Fruit fly (Drosophila melanogaster) whole organism, embryonic: ENCODE results near the gene CG18749.

Source experiments
- BEAF-32 ChIP-seq: fragments of 200-800 bp; sonication (Bioruptor generic); optimal IDR thresholded peaks from 3 replicates; lab custom pipeline; 2017; ENCODE audit warnings: missing biosample characterization, missing genetic modification characterization, mild to moderate bottlenecking, moderate library complexity, missing genetic modification reagents
- Bgb ChIP-seq: fragments of 200-800 bp; sonication (Bioruptor generic); IDR thresholded peaks from 2 replicates; pipeline ENCODE4 v1.3.6; 2022; ENCODE audit warnings: missing biosample characterization, missing genetic modification characterization; ENCODE audit not compliant: partially characterized antibody
- CG10654 ChIP-seq: fragments of 200-800 bp; sonication (Bioruptor generic); optimal IDR thresholded peaks from 2 replicates; lab custom pipeline; 2016; ENCODE audit warnings: missing biosample characterization, missing genetic modification characterization
- CG10979 ChIP-seq: fragments of 200-800 bp; sonication (Bioruptor generic); optimal IDR thresholded peaks from 2 replicates; lab custom pipeline; 2018; ENCODE audit warnings: missing biosample characterization, mild to moderate bottlenecking, missing genetic modification characterization, moderate library complexity
- CG11085 ChIP-seq: fragments of 200-800 bp; sonication (Bioruptor generic); IDR thresholded peaks from 2 replicates; pipeline ENCODE4 v1.3.6; 2022; ENCODE audit warnings: missing biosample characterization, missing genetic modification characterization
- CG11247 ChIP-seq: fragments of 200-800 bp; sonication (Bioruptor generic); IDR thresholded peaks from 2 replicates; pipeline ENCODE4 v1.3.6; 2022; ENCODE audit warnings: missing biosample characterization, missing genetic modification characterization
- CG11560 ChIP-seq: fragments of 200-800 bp; sonication (Bioruptor generic); IDR thresholded peaks from 3 replicates; pipeline ENCODE4 v1.3.6; 2022; ENCODE audit warnings: missing biosample characterization, missing genetic modification characterization
- CG13775 ChIP-seq: fragments of 200-800 bp; sonication (Bioruptor generic); optimal IDR thresholded peaks from 3 replicates; lab custom pipeline; 2017; ENCODE audit warnings: missing biosample characterization, mild to moderate bottlenecking, missing genetic modification characterization
- CG14710 ChIP-seq: fragments of 200-800 bp; sonication (Bioruptor generic); optimal IDR thresholded peaks from 3 replicates; lab custom pipeline; 2019; ENCODE audit warnings: missing biosample characterization, mild to moderate bottlenecking, missing genetic modification characterization, moderate library complexity
- CG14860 ChIP-seq: fragments of 200-800 bp; sonication (Bioruptor generic); IDR thresholded peaks from 3 replicates; pipeline ENCODE4 v1.3.6; 2022; ENCODE audit warnings: missing biosample characterization, missing genetic modification characterization; ENCODE audit not compliant: partially characterized antibody
- CG17912 ChIP-seq: fragments of 200-800 bp; sonication (Bioruptor generic); optimal IDR thresholded peaks from 2 replicates; lab custom pipeline; 2018; ENCODE audit warnings: missing biosample characterization, mild to moderate bottlenecking, missing genetic modification characterization
- CG30020 ChIP-seq: fragments of 200-800 bp; optimal IDR thresholded peaks from 2 replicates; lab custom pipeline; 2019; ENCODE audit warnings: missing biosample characterization, mild to moderate bottlenecking, missing genetic modification characterization, moderate library complexity
- CG31441 ChIP-seq: fragments of 200-800 bp; sonication (Bioruptor generic); IDR thresholded peaks from 2 replicates; pipeline ENCODE4 v1.3.6; 2022; ENCODE audit warnings: missing biosample characterization, missing genetic modification characterization
- CG3163 ChIP-seq: fragments of 200-800 bp; sonication (Bioruptor generic); optimal IDR thresholded peaks from 3 replicates; lab custom pipeline; 2016; ENCODE audit warnings: missing biosample characterization, missing genetic modification characterization
- CG34376 ChIP-seq: fragments of 200-800 bp; sonication (Bioruptor generic); optimal IDR thresholded peaks from 2 replicates; lab custom pipeline; 2018; ENCODE audit warnings: missing biosample characterization, mild to moderate bottlenecking, missing genetic modification characterization
- CG6791 ChIP-seq: fragments of 200-800 bp; sonication (Bioruptor generic); IDR thresholded peaks from 3 replicates; pipeline ENCODE4 v1.3.6; 2022; ENCODE audit warnings: missing biosample characterization, missing genetic modification characterization; ENCODE audit not compliant: partially characterized antibody
- CG7271 ChIP-seq: fragments of 200-800 bp; sonication (Bioruptor generic); optimal IDR thresholded peaks from 2 replicates; lab custom pipeline; 2018; ENCODE audit warnings: missing biosample characterization, mild to moderate bottlenecking, missing genetic modification characterization, moderate library complexity
- CG8924 ChIP-seq: fragments of 200-800 bp; optimal IDR thresholded peaks from 3 replicates; lab custom pipeline; 2019; ENCODE audit warnings: missing biosample characterization, mild to moderate bottlenecking, missing genetic modification characterization, moderate library complexity
- Dp ChIP-seq: fragments of 200-800 bp; sonication (Bioruptor generic); optimal IDR thresholded peaks from 2 replicates; lab custom pipeline; 2018; ENCODE audit warnings: missing biosample characterization, mild to moderate bottlenecking, missing genetic modification characterization, moderate library complexity
- HmgZ ChIP-seq: fragments of 200-800 bp; sonication (Bioruptor generic); optimal IDR thresholded peaks from 2 replicates; lab custom pipeline; 2018; ENCODE audit warnings: missing biosample characterization, mild to moderate bottlenecking, missing genetic modification characterization
- MBD-R2 ChIP-seq: fragments of 200-800 bp; sonication (Bioruptor generic); IDR thresholded peaks from 2 replicates; pipeline ENCODE4 v1.3.6; 2022; ENCODE audit warnings: missing biosample characterization, missing genetic modification characterization
- MESR4 ChIP-seq: fragments of 200-800 bp; sonication (Bioruptor generic); optimal IDR thresholded peaks from 2 replicates; lab custom pipeline; 2018; ENCODE audit warnings: missing biosample characterization, mild to moderate bottlenecking, missing genetic modification characterization, moderate library complexity
- Mad ChIP-seq: fragments of 200-800 bp; sonication (Bioruptor generic); optimal IDR thresholded peaks from 2 replicates; lab custom pipeline; 2016; ENCODE audit warnings: missing biosample characterization, missing genetic modification characterization
- Mrtf ChIP-seq: fragments of 200-800 bp; sonication (Bioruptor generic); IDR thresholded peaks from 3 replicates; pipeline ENCODE4 v1.3.6; 2022; ENCODE audit warnings: missing biosample characterization, missing genetic modification characterization
- Opbp ChIP-seq: fragments of 200-800 bp; sonication (Bioruptor generic); IDR thresholded peaks from 3 replicates; pipeline ENCODE4 v1.3.6; 2022; ENCODE audit warnings: missing biosample characterization, missing genetic modification characterization; ENCODE audit not compliant: partially characterized antibody
- PHDP ChIP-seq: fragments of 200-800 bp; sonication (Bioruptor generic); optimal IDR thresholded peaks from 3 replicates; lab custom pipeline; 2018; ENCODE audit warnings: missing biosample characterization, mild to moderate bottlenecking, missing genetic modification characterization, moderate library complexity
- Pdp1 ChIP-seq, 2 experiments: fragments of 200-800 bp; sonication (Bioruptor generic); optimal IDR thresholded peaks; 3 replicates each; lab custom pipeline; 2016; ENCODE audit warnings: missing biosample characterization in 2 of 2, missing genetic modification characterization in 2 of 2, mild to moderate bottlenecking in 1 of 2, moderate library complexity in 1 of 2
- Sin3A ChIP-seq: fragments of >200 bp; optimal IDR thresholded peaks from 2 replicates; lab custom pipeline; 2018
- Sry-δ ChIP-seq: fragments of 200-800 bp; sonication (Bioruptor generic); optimal IDR thresholded peaks from 2 replicates; lab custom pipeline; 2016; ENCODE audit warnings: missing biosample characterization, missing genetic modification characterization
- Taf1 ChIP-seq: fragments of 200-800 bp; sonication (Bioruptor generic); IDR thresholded peaks from 2 replicates; pipeline ENCODE4 v1.3.6; 2022; ENCODE audit warnings: missing biosample characterization, missing genetic modification characterization
- ac ChIP-seq: fragments of 200-800 bp; sonication (Bioruptor generic); optimal IDR thresholded peaks from 3 replicates; lab custom pipeline; 2017; ENCODE audit warnings: missing biosample characterization, mild to moderate bottlenecking, missing genetic modification characterization
- az2 ChIP-seq: fragments of 200-800 bp; sonication (Bioruptor generic); optimal IDR thresholded peaks from 3 replicates; lab custom pipeline; 2016; ENCODE audit warnings: missing biosample characterization, missing genetic modification characterization
- bbx ChIP-seq: fragments of 200-800 bp; sonication (Bioruptor generic); IDR thresholded peaks from 2 replicates; pipeline ENCODE4 v1.3.6; 2022; ENCODE audit warnings: missing biosample characterization, missing genetic modification characterization; ENCODE audit not compliant: partially characterized antibody
- cad ChIP-seq: fragments of >200 bp; optimal IDR thresholded peaks from 2 replicates; lab custom pipeline; 2017; ENCODE audit warnings: missing biosample characterization, missing genetic modification characterization
- crp ChIP-seq, 2 experiments: fragments of 200-800 bp; sonication (Bioruptor generic); optimal IDR thresholded peaks; 2 replicates in 1 of 2; 3 replicates in 1 of 2; lab custom pipeline; 2017; ENCODE audit warnings: missing biosample characterization in 2 of 2, missing genetic modification characterization in 2 of 2, mild to moderate bottlenecking in 1 of 2, moderate library complexity in 1 of 2
- da ChIP-seq: fragments of 200-800 bp; sonication (Bioruptor generic); optimal IDR thresholded peaks from 2 replicates; lab custom pipeline; 2016; ENCODE audit warnings: missing biosample characterization, missing genetic modification characterization
- dpn ChIP-seq, 2 experiments: fragments of 200-800 bp; sonication (Bioruptor generic); optimal IDR thresholded peaks; 3 replicates each; lab custom pipeline; 2016; ENCODE audit warnings: missing biosample characterization in 2 of 2, missing genetic modification characterization in 2 of 2
- grau ChIP-seq: fragments of 200-800 bp; optimal IDR thresholded peaks from 3 replicates; lab custom pipeline; 2019; ENCODE audit warnings: missing biosample characterization, mild to moderate bottlenecking, missing genetic modification characterization, moderate library complexity
- gsb-n ChIP-seq: fragments of 200-800 bp; sonication (Bioruptor generic); optimal IDR thresholded peaks from 3 replicates; lab custom pipeline; 2018; ENCODE audit warnings: missing biosample characterization, mild to moderate bottlenecking, missing genetic modification characterization
- kay ChIP-seq: fragments of 200-800 bp; sonication (Bioruptor generic); optimal IDR thresholded peaks from 2 replicates; lab custom pipeline; 2016; ENCODE audit warnings: missing biosample characterization, missing genetic modification characterization
- maf-S ChIP-seq: fragments of 200-800 bp; sonication (Bioruptor generic); optimal IDR thresholded peaks from 2 replicates; lab custom pipeline; 2016; ENCODE audit warnings: missing biosample characterization, missing genetic modification characterization
- mirr ChIP-seq: fragments of 200-800 bp; sonication (Bioruptor generic); optimal IDR thresholded peaks from 3 replicates; lab custom pipeline; 2018; ENCODE audit warnings: missing biosample characterization, mild to moderate bottlenecking, missing genetic modification characterization
- peb ChIP-seq: fragments of 200-800 bp; sonication (Bioruptor generic); IDR thresholded peaks from 2 replicates; pipeline ENCODE4 v1.3.6; 2022; ENCODE audit warnings: missing biosample characterization, missing genetic modification characterization
- sna ChIP-seq: fragments of 200-800 bp; sonication (Bioruptor generic); IDR thresholded peaks from 2 replicates; pipeline ENCODE4 v1.3.6; 2022; ENCODE audit warnings: missing biosample characterization, missing genetic modification characterization; ENCODE audit not compliant: partially characterized antibody
- tna ChIP-seq: fragments of 200-800 bp; sonication (Bioruptor generic); IDR thresholded peaks from 2 replicates; pipeline ENCODE4 v1.3.6; 2022; ENCODE audit warnings: missing biosample characterization, missing genetic modification characterization; ENCODE audit not compliant: partially characterized antibody
- trh ChIP-seq: fragments of 200-800 bp; sonication (Bioruptor generic); optimal IDR thresholded peaks from 2 replicates; lab custom pipeline; 2016; ENCODE audit warnings: missing biosample characterization, missing genetic modification characterization
- ttk ChIP-seq: fragments of 200-800 bp; sonication (Bioruptor generic); IDR thresholded peaks from 2 replicates; pipeline ENCODE4 v2.1.2; 2022; ENCODE audit warnings: missing biosample characterization, missing genetic modification characterization
- unc-4 ChIP-seq: fragments of 200-800 bp; sonication (Bioruptor generic); IDR thresholded peaks from 2 replicates; pipeline ENCODE4 v1.3.6; 2022; ENCODE audit warnings: missing biosample characterization, missing genetic modification characterization; ENCODE audit not compliant: partially characterized antibody
- yki ChIP-seq: fragments of >200 bp; optimal IDR thresholded peaks from 3 replicates; lab custom pipeline; 2018
- zen2 ChIP-seq: fragments of 200-800 bp; sonication (Bioruptor generic); IDR thresholded peaks from 3 replicates; pipeline ENCODE4 v1.3.6; 2022; ENCODE audit warnings: missing biosample characterization, missing genetic modification characterization; ENCODE audit not compliant: partially characterized antibody

Gene CG18749

DNA sequence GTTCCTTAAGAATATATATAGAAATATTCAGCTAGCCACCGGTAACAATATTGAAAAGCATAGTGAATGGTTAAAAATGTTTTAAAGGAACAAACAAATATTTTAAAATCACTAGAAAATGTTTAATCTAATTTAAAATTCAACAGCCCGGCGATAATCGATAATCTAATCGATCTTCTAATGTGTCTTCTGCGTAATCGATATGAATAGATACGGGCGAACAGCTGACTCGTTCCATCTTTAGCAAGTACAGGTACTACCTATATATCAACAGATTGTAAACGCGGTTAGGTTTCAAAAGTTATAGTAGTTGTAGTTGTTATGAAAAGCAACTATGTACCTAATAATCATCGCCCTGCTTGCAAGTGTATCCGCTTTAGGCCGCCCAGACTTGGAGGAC lies 26.1 kb upstream of the CG18749 start, which contains the start of gene CG7800 (continued):
- TF ChIP-seq CG7271 (no peak), MESR4 (GFP tag; lab: Kevin White, UChicago) (peak; percentile 24), BEAF-32 (GFP tag; lab: Kevin White, UChicago) (peak; percentile 56), crp (GFP tag; optimal IDR thresholded peaks at IDR 0.05; lab: Kevin White, UChicago) (peak in 1 of 2 experiments; percentile 84), Sry-δ (GFP tag; lab: Kevin White, UChicago) (peak; percentile 81), CG11560 (tag; lab: Robert Waterston, UW) (peak; percentile 77; the same call in 2 of the 3 replicates), unc-4 (GFP tag; lab: Robert Waterston, UW) (peak; percentile 61), cad (GFP tag; lab: Kevin White, UChicago) (no peak), bbx (peak; percentile 50; the same call in 1 of the 2 replicates), HmgZ (tag; lab: Kevin White, UChicago) (no peak), CG13775 (GFP tag; lab: Kevin White, UChicago) (no peak), tna (0 out of 2 replicates have a peak, but pooled peaks have one; percentile 15), PHDP (tag; lab: Kevin White, UChicago) (no peak), Opbp (GFP tag; lab: Robert Waterston, UW) (0 out of 3 replicates have a peak, but pooled peaks have one; percentile 13), yki (lab: Kevin White, UChicago) (no peak), CG10979 (no peak), da (no peak), Taf1 (GFP tag; lab: Robert Waterston, UW) (no peak), az2 (GFP tag; lab: Kevin White, UChicago) (no peak), Pdp1 (GFP tag; optimal IDR thresholded peaks at IDR 0.05; lab: Kevin White, UChicago) (no peak), Dp (GFP tag; lab: Kevin White, UChicago) (peak; percentile 68), mirr (GFP tag; lab: Kevin White, UChicago) (no peak), maf-S (no peak), Sin3A (no peak), dpn (GFP tag; optimal IDR thresholded peaks at IDR 0.05; lab: Kevin White, UChicago) (no peak), CG31441 (GFP tag; lab: Robert Waterston, UW) (no peak), CG30020 (tag; lab: Kevin White, UChicago) (no peak), ttk (no peak), CG11085 (no peak), grau (tag; lab: Kevin White, UChicago) (no peak), peb (no peak), MBD-R2 (peak; percentile 50), CG3163 (no peak), sna (GFP tag; lab: Robert Waterston, UW) (peak; percentile 60; the same call in 1 of the 2 replicates), CG6791 (GFP tag; lab: Robert Waterston, UW) (peak; percentile 74), CG8924 (tag; lab: Kevin White, UChicago) (no peak), kay (GFP tag; lab: Kevin White, UChicago) (no peak), trh (GFP tag; lab: Kevin White, UChicago) (no peak), zen2 (GFP tag; lab: Robert Waterston, UW) (peak; percentile 66; the same call in 2 of the 3 replicates), CG11247 (GFP tag; lab: Robert Waterston, UW) (no peak), CG14710 (tag; lab: Kevin White, UChicago) (peak; percentile 18), gsb-n (no peak), CG17912 (GFP tag; lab: Kevin White, UChicago) (no peak), Mad (GFP tag; lab: Kevin White, UChicago) (no peak), CG34376 (GFP tag; lab: Kevin White, UChicago) (no peak), Mrtf (GFP tag; lab: Robert Waterston, UW) (no peak), CG14860 (peak; percentile 37; the same call in 1 of the 3 replicates), Bgb (GFP tag; lab: Robert Waterston, UW) (0 out of 2 replicates have a peak, but pooled peaks have one; percentile 13), ac (GFP tag; lab: Kevin White, UChicago) (no peak), CG10654 (GFP tag; lab: Kevin White, UChicago) (no peak)
